Worm (Caenorhabditis elegans): Measurements from ENCODE around the gene clec-68.

clec-68 gene

ce11 chrIV:3899719-3900554, 26.3 kb upstream of the clec-68 start, which contains the start of gene srz-62:
Gene srz-62 (plus strand): TSS chrIV:3900504.
- TF ChIP-seq tbp1 (GFP tag; optimal IDR thresholded peaks at IDR 0.05) (peak; percentile 17), unc-130 (GFP tag; optimal IDR thresholded peaks at IDR 0.05) (no peak), atf-7 (tag; optimal IDR thresholded peaks at IDR 0.05) (peak; percentile 82), nhr-90 (tag; optimal IDR thresholded peaks at IDR 0.05) (no peak), F33H1.4 (GFP tag; IDR thresholded peaks at IDR 0.05) (no peak), somi-1 (GFP tag; optimal IDR thresholded peaks at IDR 0.05) (no peak), fkh-3 (tag; optimal IDR thresholded peaks at IDR 0.05) (no peak), tbx-9 (tag; optimal IDR thresholded peaks at IDR 0.05; ENCODE audit: borderline replicate concordance) (no peak), zim-3 (tag; optimal IDR thresholded peaks at IDR 0.05) (no peak), hmg-20 (GFP tag; IDR thresholded peaks at IDR 0.05) (no peak), lsy-27 (tag; optimal IDR thresholded peaks at IDR 0.05; ENCODE audit: borderline replicate concordance, insufficient read depth) (no peak), rec-8 (tag; optimal IDR thresholded peaks at IDR 0.05) (no peak), tlf-1 (GFP tag; optimal IDR thresholded peaks at IDR 0.05) (peak; percentile 50), ets-4 (GFP tag; optimal IDR thresholded peaks at IDR 0.05) (peak; percentile 89), nhr-80 (tag; optimal IDR thresholded peaks at IDR 0.05) (peak; percentile 95), let-607 (tag; optimal IDR thresholded peaks at IDR 0.05) (peak in 1 of 2 experiments; percentile 48), pha-4 (tag; optimal IDR thresholded peaks at IDR 0.05) (no peak), unc-62 (GFP tag; optimal IDR thresholded peaks at IDR 0.05) (peak; percentile 88), hsf-1 (GFP tag; IDR thresholded peaks at IDR 0.05) (no peak), D2030.7 (GFP tag; IDR thresholded peaks at IDR 0.05) (no peak), ztf-22 (GFP tag; optimal IDR thresholded peaks at IDR 0.05) (peak; percentile 82), Y56A3A.18 (GFP tag; IDR thresholded peaks at IDR 0.05) (peak; percentile 44; the same call in 1 of the 2 replicates), ceh-27 (GFP tag; optimal IDR thresholded peaks at IDR 0.05) (no peak), ceh-58 (GFP tag; IDR thresholded peaks at IDR 0.05) (no peak), mcd-1 (GFP tag; IDR thresholded peaks at IDR 0.05) (no peak)

DNA sequence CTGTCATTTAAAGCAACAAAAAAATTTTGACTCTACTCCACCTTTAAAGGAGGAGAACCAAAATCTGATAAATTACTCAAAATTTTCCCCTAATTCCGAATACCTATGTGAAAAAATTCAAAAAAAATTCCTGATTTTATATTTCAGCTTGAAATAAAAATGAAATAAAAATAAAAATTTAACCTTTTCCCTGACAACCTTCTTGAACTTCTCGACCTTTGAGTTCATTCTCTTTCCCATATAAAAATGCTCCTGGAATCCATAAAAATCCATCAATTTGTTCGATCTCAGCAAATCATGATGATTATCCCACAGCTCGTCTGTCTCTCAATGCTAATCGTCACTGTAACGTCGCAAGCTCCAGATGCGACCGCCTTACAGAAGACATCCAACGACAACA, 23.3 kb upstream of the clec-68 start, which contains the start of gene F56D6.6:
Gene F56D6.6, plus strand, starts transcription at position 301 of the 400 bp plus-strand sequence.
- TF ChIP-seq F57C9.4 (tag; optimal IDR thresholded peaks at IDR 0.05) (no peak), B0035.1 (tag; optimal IDR thresholded peaks at IDR 0.05) (no peak), bed-1 (GFP tag; IDR thresholded peaks at IDR 0.05) (no peak), egrh-3 (GFP tag; IDR thresholded peaks at IDR 0.05) (no peak), lin-54 (GFP tag; optimal IDR thresholded peaks at IDR 0.05) (no peak), fkh-3 (tag; optimal IDR thresholded peaks at IDR 0.05) (no peak), snpc-3.4 (tag; optimal IDR thresholded peaks at IDR 0.05) (no peak), sptf-2 (GFP tag; optimal IDR thresholded peaks at IDR 0.05) (no peak), zfh-2 (GFP tag; conservative IDR thresholded peaks at IDR 0.05) (no peak), athp-1 (tag; optimal IDR thresholded peaks at IDR 0.05) (no peak)

- TF ChIP-seq mes-4 (tag; optimal IDR thresholded peaks at IDR 0.05) (no peak), madf-10 (tag; optimal IDR thresholded peaks at IDR 0.05) (no peak), ztf-6 (GFP tag; IDR thresholded peaks at IDR 0.05) (no peak), B0261.1 (tag; optimal IDR thresholded peaks at IDR 0.05) (no peak), tlf-1 (GFP tag; optimal IDR thresholded peaks at IDR 0.05) (no peak), ztf-25 (GFP tag; IDR thresholded peaks at IDR 0.05) (no peak)
Measured at ce11 chrIV:3904620-3905019, 21.6 kb upstream of the clec-68 start, which contains the start of gene F56D6.21. Gene F56D6.21 (plus strand): TSS chrIV:3904920.

Measured in whole organism, young adult.